Fruit fly (Drosophila melanogaster): ENCODE measurements around the gene CG10347.

- TF ChIP-seq rn (GFP tag; IDR thresholded peaks at IDR 0.05) (no peak), D1 (tag; optimal IDR thresholded peaks at IDR 0.05) (no peak), EcR (GFP tag; optimal IDR thresholded peaks at IDR 0.05) (no peak), Snoo (tag; optimal IDR thresholded peaks at IDR 0.05) (no peak), gl (tag; optimal IDR thresholded peaks at IDR 0.05) (no peak), CG4496 (GFP tag; IDR thresholded peaks at IDR 0.05) (no peak)
Measured at dm6 chrX:11882447-11882846, 27.7 kb upstream of the CG10347 start.
